Worm (Caenorhabditis elegans) whole organism, L2 larva: ENCODE measurements around the gene Y39A1A.18.
A peak's percentile ranks its signal among the peaks of the same experiment; 100 is the strongest.

ENCODE experiments used
- C34F6.9 ChIP-seq: fragments of 150-350 bp; optimal IDR thresholded peaks from 2 replicates; lab custom pipeline; 2014; ENCODE audit warnings: missing biosample characterization, missing genetic modification characterization
- F13H6.1 ChIP-seq: sonication (generic microtip); optimal IDR thresholded peaks from 2 replicates; lab custom pipeline; 2016; ENCODE audit warnings: missing genetic modification characterization, missing compliant biosample characterization
- R02D3.7 ChIP-seq: fragments of 150-350 bp; optimal IDR thresholded peaks from 2 replicates; lab custom pipeline; 2014; ENCODE audit warnings: missing biosample characterization, missing genetic modification characterization
- Y55F3AM.14 ChIP-seq: fragments of 200-800 bp; sonication (Bioruptor generic); optimal IDR thresholded peaks from 2 replicates; lab custom pipeline; 2018; ENCODE audit warnings: mild to moderate bottlenecking, missing genetic modification characterization, missing compliant biosample characterization
- ZK546.5 ChIP-seq: sonication (generic microtip); optimal IDR thresholded peaks from 2 replicates; lab custom pipeline; 2017; ENCODE audit warnings: missing biosample characterization, missing genetic modification characterization
- alr-1 ChIP-seq: fragments of 150-350 bp; optimal IDR thresholded peaks from 2 replicates; lab custom pipeline; 2014; ENCODE audit warnings: missing biosample characterization, missing genetic modification characterization
- aly-2 ChIP-seq: fragments of 150-350 bp; optimal IDR thresholded peaks from 2 replicates; lab custom pipeline; 2014; ENCODE audit warnings: missing biosample characterization, missing genetic modification characterization
- ama-1 ChIP-seq: fragments of 150-350 bp; optimal IDR thresholded peaks from 2 replicates; lab custom pipeline; 2018; ENCODE audit warnings: inconsistent platforms
- blmp-1 ChIP-seq: sonication (generic microtip); optimal IDR thresholded peaks from 2 replicates; lab custom pipeline; 2017; ENCODE audit warnings: missing genetic modification characterization, mild to moderate bottlenecking, missing compliant biosample characterization, antibody characterized with exemption, moderate library complexity; ENCODE audit not compliant: insufficient read depth
- ceh-82 ChIP-seq: fragments of 150-350 bp; optimal IDR thresholded peaks from 2 replicates; lab custom pipeline; 2014; ENCODE audit warnings: missing biosample characterization, missing genetic modification characterization
- crh-2 ChIP-seq: sonication (generic microtip); optimal IDR thresholded peaks from 2 replicates; lab custom pipeline; 2017; ENCODE audit warnings: missing biosample characterization, missing genetic modification characterization
- egl-27 ChIP-seq: sonication (generic microtip); optimal IDR thresholded peaks from 3 replicates; lab custom pipeline; 2017; ENCODE audit warnings: missing biosample characterization, missing genetic modification reagents, missing genetic modification characterization
- elt-1 ChIP-seq: fragments of 150-350 bp; optimal IDR thresholded peaks from 2 replicates; lab custom pipeline; 2014; ENCODE audit warnings: missing biosample characterization, missing genetic modification characterization
- elt-3 ChIP-seq: sonication (generic microtip); optimal IDR thresholded peaks from 2 replicates; lab custom pipeline; 2017; ENCODE audit warnings: missing biosample characterization, missing genetic modification characterization
- gmeb-1 ChIP-seq: fragments of 150-350 bp; optimal IDR thresholded peaks from 2 replicates; lab custom pipeline; 2014; ENCODE audit warnings: missing biosample characterization, missing genetic modification characterization
- lin-11 ChIP-seq: fragments of 150-350 bp; sonication (generic microtip); optimal IDR thresholded peaks from 2 replicates; lab custom pipeline; 2014; ENCODE audit warnings: missing biosample characterization, missing genetic modification characterization, inconsistent platforms, mixed read lengths
- lin-13 ChIP-seq: fragments of 150-350 bp; optimal IDR thresholded peaks from 2 replicates; lab custom pipeline; 2014; ENCODE audit warnings: missing biosample characterization, missing genetic modification reagents, missing genetic modification characterization
- lin-39 ChIP-seq: fragments of 150-350 bp; optimal IDR thresholded peaks from 2 replicates; lab custom pipeline; 2014; ENCODE audit warnings: missing biosample characterization, missing genetic modification reagents, missing genetic modification characterization
- lsy-2 ChIP-seq, 2 experiments: fragments of 150-350 bp in 1 of 2; sonication (generic microtip) in 1 of 2; optimal IDR thresholded peaks; 2 replicates each; lab custom pipeline; 2014 to 2017; ENCODE audit warnings: missing biosample characterization in 2 of 2, missing genetic modification characterization in 2 of 2
- mab-5 ChIP-seq: fragments of 150-350 bp; optimal IDR thresholded peaks from 2 replicates; lab custom pipeline; 2014; ENCODE audit warnings: missing biosample characterization, missing genetic modification characterization
- mbf-1 ChIP-seq: sonication (generic microtip); optimal IDR thresholded peaks from 2 replicates; lab custom pipeline; 2017; ENCODE audit warnings: missing biosample characterization, missing genetic modification characterization
- mdl-1 ChIP-seq, 2 experiments: fragments of 150-350 bp in 1 of 2; sonication (generic microtip) in 1 of 2; optimal IDR thresholded peaks; 2 replicates each; lab custom pipeline; 2017; ENCODE audit warnings: missing biosample characterization in 2 of 2, missing genetic modification characterization in 2 of 2
- nhr-10 ChIP-seq: sonication (generic microtip); optimal IDR thresholded peaks from 2 replicates; lab custom pipeline; 2017; ENCODE audit warnings: missing biosample characterization, missing genetic modification characterization
- nhr-11 ChIP-seq: fragments of 150-350 bp; optimal IDR thresholded peaks from 2 replicates; lab custom pipeline; 2014; ENCODE audit warnings: missing biosample characterization, missing genetic modification characterization
- nhr-129 ChIP-seq: fragments of 150-350 bp; optimal IDR thresholded peaks from 2 replicates; lab custom pipeline; 2014; ENCODE audit warnings: missing biosample characterization, missing genetic modification characterization
- nhr-21 ChIP-seq: fragments of 150-350 bp; optimal IDR thresholded peaks from 2 replicates; lab custom pipeline; 2014; ENCODE audit warnings: missing biosample characterization, missing genetic modification characterization
- nhr-23 ChIP-seq: fragments of 150-350 bp; optimal IDR thresholded peaks from 2 replicates; lab custom pipeline; 2014; ENCODE audit warnings: missing biosample characterization, missing genetic modification reagents, missing genetic modification characterization
- nhr-237 ChIP-seq: fragments of 150-350 bp; optimal IDR thresholded peaks from 2 replicates; lab custom pipeline; 2014; ENCODE audit warnings: missing biosample characterization, missing genetic modification characterization
- nhr-25 ChIP-seq: fragments of 150-350 bp; sonication (generic microtip); optimal IDR thresholded peaks from 3 replicates; lab custom pipeline; 2014; ENCODE audit warnings: missing biosample characterization, missing genetic modification characterization
- nhr-77 ChIP-seq: fragments of 150-350 bp; optimal IDR thresholded peaks from 2 replicates; lab custom pipeline; 2014; ENCODE audit warnings: missing biosample characterization, missing genetic modification characterization
- sem-4 ChIP-seq: fragments of 150-350 bp; optimal IDR thresholded peaks from 2 replicates; lab custom pipeline; 2014; ENCODE audit warnings: missing biosample characterization, missing genetic modification reagents, missing genetic modification characterization
- skn-1 ChIP-seq: sonication (generic microtip); optimal IDR thresholded peaks from 2 replicates; lab custom pipeline; 2017; ENCODE audit warnings: missing biosample characterization, missing genetic modification characterization
- sma-9 ChIP-seq, 2 experiments: fragments of 150-350 bp in 1 of 2; sonication (generic microtip) in 1 of 2; optimal IDR thresholded peaks; 2 replicates each; lab custom pipeline; 2014 to 2016; ENCODE audit warnings: missing genetic modification characterization in 2 of 2, mild to moderate bottlenecking in 1 of 2, missing biosample characterization in 1 of 2, missing compliant biosample characterization in 1 of 2, missing genetic modification reagents in 1 of 2, moderate library complexity in 1 of 2
- snpc-4 ChIP-seq: fragments of 150-350 bp; optimal IDR thresholded peaks from 2 replicates; lab custom pipeline; 2014; ENCODE audit warnings: missing biosample characterization, missing genetic modification characterization
- unc-39 ChIP-seq: fragments of 150-350 bp; optimal IDR thresholded peaks from 2 replicates; lab custom pipeline; 2014; ENCODE audit warnings: missing biosample characterization, missing genetic modification characterization
- unc-55 ChIP-seq: fragments of 150-350 bp; sonication (generic microtip); optimal IDR thresholded peaks from 3 replicates; lab custom pipeline; 2014; ENCODE audit warnings: missing biosample characterization, missing genetic modification reagents, missing genetic modification characterization
- unc-62 ChIP-seq: fragments of 150-350 bp; optimal IDR thresholded peaks from 2 replicates; lab custom pipeline; 2014; ENCODE audit warnings: missing biosample characterization, missing genetic modification reagents, missing genetic modification characterization
- zag-1 ChIP-seq: fragments of 150-350 bp; optimal IDR thresholded peaks from 2 replicates; lab custom pipeline; 2014; ENCODE audit warnings: missing biosample characterization, missing genetic modification characterization
- ztf-1 ChIP-seq: fragments of 200-800 bp; sonication (Bioruptor generic); conservative IDR thresholded peaks from 2 replicates; pipeline ENCODE4 v1.3.6; 2022; ENCODE audit warnings: missing genetic modification characterization, missing compliant biosample characterization
- ztf-11 ChIP-seq: sonication (generic microtip); optimal IDR thresholded peaks from 2 replicates; lab custom pipeline; 2017; ENCODE audit warnings: missing biosample characterization, missing genetic modification characterization
- ztf-4 ChIP-seq: fragments of 150-350 bp; optimal IDR thresholded peaks from 2 replicates; lab custom pipeline; 2014; ENCODE audit warnings: missing biosample characterization, missing genetic modification characterization

Y39A1A.18 gene

DNA sequence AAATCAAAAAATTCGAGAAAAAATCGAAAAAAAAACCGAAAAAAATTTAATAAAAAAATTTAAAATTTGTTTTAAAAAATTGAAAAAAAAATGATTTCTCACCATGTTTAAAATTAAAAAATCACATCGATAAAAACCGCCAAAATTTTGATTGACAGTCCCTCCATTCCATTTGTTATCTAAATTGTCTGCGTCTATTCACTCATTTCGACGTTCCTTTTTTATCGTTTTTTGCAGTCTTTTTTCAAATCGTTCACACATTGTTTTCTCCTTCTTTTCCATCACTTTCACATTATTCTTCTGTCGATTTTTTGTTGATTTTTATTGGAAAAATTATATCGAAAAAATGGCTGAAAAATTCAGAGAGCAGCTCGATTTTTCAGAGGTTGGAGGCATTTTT, 38.2 kb downstream of the Y39A1A.18 start:
- TF ChIP-seq elt-1 (tag; lab: Kevin White, UChicago) (no peak), mdl-1 (tag; optimal IDR thresholded peaks at IDR 0.05; lab: Kevin White, UChicago) (no peak), egl-27 (no peak), gmeb-1 (no peak), ceh-82 (tag; lab: Kevin White, UChicago) (no peak), aly-2 (no peak), ama-1 (lab: Kevin White, UChicago) (no peak), ztf-1 (GFP tag; lab: Robert Waterston, UW) (no peak), skn-1 (tag; lab: Kevin White, UChicago) (no peak)

DNA sequence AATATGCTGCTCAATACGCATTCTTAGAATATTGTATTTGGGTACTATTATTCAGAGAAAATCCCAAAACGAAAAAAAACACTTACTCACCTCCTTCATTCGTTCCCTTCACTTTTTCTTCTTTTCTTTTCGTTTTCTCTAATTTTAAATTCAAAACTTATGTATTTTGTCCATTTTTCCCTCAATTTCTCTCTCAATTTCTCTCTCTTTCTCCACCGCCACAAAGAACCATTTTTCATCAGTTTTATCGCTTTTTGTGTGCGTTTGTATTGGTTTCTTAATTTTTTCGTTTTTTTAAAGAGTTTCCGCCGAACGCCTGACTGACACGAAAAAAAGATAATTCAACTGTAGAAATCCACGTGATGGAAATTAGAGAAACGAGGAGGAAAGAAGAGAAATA, 39.6 kb downstream of the Y39A1A.18 start, which contains the start of gene cnt-2:
Gene cnt-2, plus strand, starts transcription at position 301 of the 400 bp plus-strand sequence.
- TF ChIP-seq ama-1 (lab: Kevin White, UChicago) (no peak), F13H6.1 (tag; lab: Kevin White, UChicago) (no peak), lin-39 (tag; lab: Kevin White, UChicago) (no peak), nhr-237 (tag; lab: Kevin White, UChicago) (no peak), ztf-11 (tag; lab: Kevin White, UChicago) (no peak), aly-2 (no peak), lin-13 (no peak), blmp-1 (tag; lab: Kevin White, UChicago) (no peak), Y55F3AM.14 (GFP tag; lab: Kevin White, UChicago) (no peak), nhr-23 (tag; lab: Kevin White, UChicago) (no peak), unc-62 (GFP tag; lab: Kevin White, UChicago) (no peak), nhr-21 (tag; lab: Kevin White, UChicago) (no peak), mab-5 (tag; lab: Kevin White, UChicago) (no peak), elt-3 (tag; lab: Kevin White, UChicago) (no peak), gmeb-1 (no peak), ZK546.5 (tag; lab: Kevin White, UChicago) (no peak)

DNA sequence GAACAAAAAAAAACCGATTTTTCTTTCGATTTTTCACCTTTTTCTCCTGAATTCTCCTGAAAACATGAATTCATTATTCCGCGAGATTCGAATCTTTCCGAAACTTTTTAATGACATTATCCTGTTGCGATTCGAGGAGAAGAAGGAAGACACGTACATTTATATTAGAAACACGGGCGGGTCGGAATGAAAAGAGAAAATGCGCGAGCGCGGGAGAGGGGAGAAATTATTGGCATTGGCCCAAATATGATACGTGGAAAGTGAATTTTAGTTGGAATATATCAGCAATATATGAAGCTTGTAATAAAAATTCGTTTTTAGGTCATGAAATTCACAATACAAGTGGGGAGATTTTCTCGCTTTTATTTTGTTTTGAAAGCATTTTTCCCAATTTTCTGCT, 40.8 kb downstream of the Y39A1A.18 start:
- TF ChIP-seq R02D3.7 (tag; lab: Kevin White, UChicago) (no peak), nhr-23 (tag; lab: Kevin White, UChicago) (no peak), sma-9 (GFP tag; optimal IDR thresholded peaks at IDR 0.05; lab: Kevin White, UChicago) (no peak), sma-9 (tag; optimal IDR thresholded peaks at IDR 0.05; lab: Kevin White, UChicago) (no peak), snpc-4 (tag; lab: Kevin White, UChicago) (no peak), alr-1 (tag; lab: Kevin White, UChicago) (no peak), sem-4 (tag; lab: Kevin White, UChicago) (no peak), nhr-10 (no peak), ZK546.5 (tag; lab: Kevin White, UChicago) (no peak), nhr-77 (tag; lab: Kevin White, UChicago) (no peak), elt-3 (tag; lab: Kevin White, UChicago) (no peak), mbf-1 (tag; lab: Kevin White, UChicago) (no peak)

DNA sequence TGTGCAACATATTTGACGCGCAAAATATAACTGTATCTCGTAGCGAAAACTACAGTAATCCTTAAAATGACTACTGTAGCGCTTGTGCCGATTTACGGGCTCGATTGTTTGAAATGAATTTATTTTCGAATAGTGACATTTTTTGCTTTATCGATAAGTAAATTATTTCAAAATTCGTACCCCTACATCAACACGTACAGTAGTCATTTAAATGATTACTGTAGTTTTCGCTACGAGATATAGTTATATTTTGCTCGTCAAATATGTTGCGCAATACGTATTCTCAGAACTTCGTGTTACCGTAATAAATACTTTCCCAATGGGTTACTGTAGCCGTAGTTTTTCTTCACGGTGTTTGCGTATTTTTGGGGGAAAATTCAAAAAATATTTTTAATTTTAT, 41.5 kb downstream of the Y39A1A.18 start:
- TF ChIP-seq skn-1 (tag; lab: Kevin White, UChicago): no peak
- TF ChIP-seq blmp-1 (tag; lab: Kevin White, UChicago): no peak
- no peak for TF ChIP-seq ama-1 (lab: Kevin White, UChicago)
- no peak for TF ChIP-seq nhr-11
- no peak for TF ChIP-seq nhr-10
- no peak for TF ChIP-seq unc-39 (tag; lab: Kevin White, UChicago)
- no peak for TF ChIP-seq snpc-4 (tag; lab: Kevin White, UChicago)
- TF ChIP-seq sma-9 (GFP tag; optimal IDR thresholded peaks at IDR 0.05; lab: Kevin White, UChicago): no peak
- TF ChIP-seq sma-9 (tag; optimal IDR thresholded peaks at IDR 0.05; lab: Kevin White, UChicago): no peak
- TF ChIP-seq ztf-11 (tag; lab: Kevin White, UChicago): no peak

DNA sequence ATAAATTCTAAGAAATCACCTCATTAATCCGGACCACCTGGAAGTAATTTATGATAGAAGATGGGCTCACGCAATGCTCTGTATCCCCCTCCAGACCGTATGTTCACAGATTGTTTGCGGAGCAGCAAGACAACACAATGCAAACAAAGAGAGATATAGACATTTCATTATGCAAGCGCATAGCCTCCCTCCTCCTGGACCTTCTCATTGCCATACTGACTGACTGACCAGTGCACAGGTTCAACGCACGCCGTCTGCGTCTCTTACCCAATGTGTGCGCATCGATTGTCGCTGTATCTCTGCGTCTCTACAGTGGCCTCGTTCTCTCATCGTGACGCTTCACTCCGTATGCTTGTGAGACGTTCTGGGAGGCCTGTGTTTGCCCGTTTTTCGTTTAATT, 42.7 kb downstream of the Y39A1A.18 start:
- TF ChIP-seq elt-3 (tag; lab: Kevin White, UChicago) (no peak), Y55F3AM.14 (GFP tag; lab: Kevin White, UChicago) (no peak), zag-1 (tag; lab: Kevin White, UChicago) (peak; percentile 20), ztf-11 (tag; lab: Kevin White, UChicago) (no peak), lin-13 (no peak), snpc-4 (tag; lab: Kevin White, UChicago) (no peak), mab-5 (tag; lab: Kevin White, UChicago) (peak; percentile 20), F13H6.1 (tag; lab: Kevin White, UChicago) (peak; percentile 83), alr-1 (tag; lab: Kevin White, UChicago) (no peak), C34F6.9 (tag; lab: Kevin White, UChicago) (peak; percentile 53), lin-11 (tag; lab: Kevin White, UChicago) (peak; percentile 34), crh-2 (peak; percentile 20), unc-62 (GFP tag; lab: Kevin White, UChicago) (no peak), egl-27 (peak; percentile 5), ztf-1 (GFP tag; lab: Robert Waterston, UW) (no peak), lsy-2 (tag; optimal IDR thresholded peaks at IDR 0.05; lab: Kevin White, UChicago) (peak; percentile 38 to 61), aly-2 (no peak), ztf-4 (no peak), mdl-1 (tag; optimal IDR thresholded peaks at IDR 0.05; lab: Kevin White, UChicago) (peak in 1 of 2 experiments; percentile 24), nhr-25 (tag; lab: Kevin White, UChicago) (peak; percentile 6), unc-55 (GFP tag; lab: Kevin White, UChicago) (peak; percentile 62), nhr-129 (tag; lab: Kevin White, UChicago) (peak; percentile 46), elt-1 (tag; lab: Kevin White, UChicago) (no peak), ama-1 (lab: Kevin White, UChicago) (no peak), nhr-11 (no peak), lin-39 (tag; lab: Kevin White, UChicago) (no peak), skn-1 (tag; lab: Kevin White, UChicago) (no peak)
